Worm (Caenorhabditis elegans) whole organism, L2 larva: ENCODE measurements around the gene drap-1.

Experiments used
- C34F6.9 ChIP-seq: fragments of 150-350 bp; optimal IDR thresholded peaks from 2 replicates; lab custom pipeline; 2014; ENCODE audit warnings: missing biosample characterization, missing genetic modification characterization
- F13H6.1 ChIP-seq: sonication (generic microtip); optimal IDR thresholded peaks from 2 replicates; lab custom pipeline; 2016; ENCODE audit warnings: missing genetic modification characterization, missing compliant biosample characterization
- R02D3.7 ChIP-seq: fragments of 150-350 bp; optimal IDR thresholded peaks from 2 replicates; lab custom pipeline; 2014; ENCODE audit warnings: missing biosample characterization, missing genetic modification characterization
- ZK546.5 ChIP-seq: sonication (generic microtip); optimal IDR thresholded peaks from 2 replicates; lab custom pipeline; 2017; ENCODE audit warnings: missing biosample characterization, missing genetic modification characterization
- blmp-1 ChIP-seq: sonication (generic microtip); optimal IDR thresholded peaks from 2 replicates; lab custom pipeline; 2017; ENCODE audit warnings: missing genetic modification characterization, mild to moderate bottlenecking, missing compliant biosample characterization, antibody characterized with exemption, moderate library complexity; ENCODE audit not compliant: insufficient read depth
- ceh-16 ChIP-seq: fragments of 150-350 bp; optimal IDR thresholded peaks from 2 replicates; lab custom pipeline; 2014; ENCODE audit warnings: missing biosample characterization, missing genetic modification characterization
- ceh-82 ChIP-seq: fragments of 150-350 bp; optimal IDR thresholded peaks from 2 replicates; lab custom pipeline; 2014; ENCODE audit warnings: missing biosample characterization, missing genetic modification characterization
- crh-2 ChIP-seq: sonication (generic microtip); optimal IDR thresholded peaks from 2 replicates; lab custom pipeline; 2017; ENCODE audit warnings: missing biosample characterization, missing genetic modification characterization
- egl-27 ChIP-seq: sonication (generic microtip); optimal IDR thresholded peaks from 3 replicates; lab custom pipeline; 2017; ENCODE audit warnings: missing biosample characterization, missing genetic modification reagents, missing genetic modification characterization
- fos-1 ChIP-seq: fragments of 150-350 bp; optimal IDR thresholded peaks from 2 replicates; lab custom pipeline; 2014; ENCODE audit warnings: missing biosample characterization, missing genetic modification characterization
- gmeb-1 ChIP-seq: fragments of 150-350 bp; optimal IDR thresholded peaks from 2 replicates; lab custom pipeline; 2014; ENCODE audit warnings: missing biosample characterization, missing genetic modification characterization
- lin-13 ChIP-seq: fragments of 150-350 bp; optimal IDR thresholded peaks from 2 replicates; lab custom pipeline; 2014; ENCODE audit warnings: missing biosample characterization, missing genetic modification reagents, missing genetic modification characterization
- lin-39 ChIP-seq: fragments of 150-350 bp; optimal IDR thresholded peaks from 2 replicates; lab custom pipeline; 2014; ENCODE audit warnings: missing biosample characterization, missing genetic modification reagents, missing genetic modification characterization
- lsy-2 ChIP-seq, 2 experiments: fragments of 150-350 bp in 1 of 2; sonication (generic microtip) in 1 of 2; optimal IDR thresholded peaks; 2 replicates each; lab custom pipeline; 2014 to 2017; ENCODE audit warnings: missing biosample characterization in 2 of 2, missing genetic modification characterization in 2 of 2
- mab-5 ChIP-seq: fragments of 150-350 bp; optimal IDR thresholded peaks from 2 replicates; lab custom pipeline; 2014; ENCODE audit warnings: missing biosample characterization, missing genetic modification characterization
- mbf-1 ChIP-seq: sonication (generic microtip); optimal IDR thresholded peaks from 2 replicates; lab custom pipeline; 2017; ENCODE audit warnings: missing biosample characterization, missing genetic modification characterization
- mdl-1 ChIP-seq, 2 experiments: fragments of 150-350 bp in 1 of 2; sonication (generic microtip) in 1 of 2; optimal IDR thresholded peaks; 2 replicates each; lab custom pipeline; 2017; ENCODE audit warnings: missing biosample characterization in 2 of 2, missing genetic modification characterization in 2 of 2
- nhr-10 ChIP-seq: sonication (generic microtip); optimal IDR thresholded peaks from 2 replicates; lab custom pipeline; 2017; ENCODE audit warnings: missing biosample characterization, missing genetic modification characterization
- nhr-129 ChIP-seq: fragments of 150-350 bp; optimal IDR thresholded peaks from 2 replicates; lab custom pipeline; 2014; ENCODE audit warnings: missing biosample characterization, missing genetic modification characterization
- nhr-21 ChIP-seq: fragments of 150-350 bp; optimal IDR thresholded peaks from 2 replicates; lab custom pipeline; 2014; ENCODE audit warnings: missing biosample characterization, missing genetic modification characterization
- nhr-23 ChIP-seq: fragments of 150-350 bp; optimal IDR thresholded peaks from 2 replicates; lab custom pipeline; 2014; ENCODE audit warnings: missing biosample characterization, missing genetic modification reagents, missing genetic modification characterization
- nhr-237 ChIP-seq: fragments of 150-350 bp; optimal IDR thresholded peaks from 2 replicates; lab custom pipeline; 2014; ENCODE audit warnings: missing biosample characterization, missing genetic modification characterization
- nhr-25 ChIP-seq: fragments of 150-350 bp; sonication (generic microtip); optimal IDR thresholded peaks from 3 replicates; lab custom pipeline; 2014; ENCODE audit warnings: missing biosample characterization, missing genetic modification characterization
- nhr-6 ChIP-seq: fragments of 150-350 bp; optimal IDR thresholded peaks from 2 replicates; lab custom pipeline; 2014; ENCODE audit warnings: missing biosample characterization, missing genetic modification characterization
- nhr-77 ChIP-seq: fragments of 150-350 bp; optimal IDR thresholded peaks from 2 replicates; lab custom pipeline; 2014; ENCODE audit warnings: missing biosample characterization, missing genetic modification characterization
- sem-4 ChIP-seq: fragments of 150-350 bp; optimal IDR thresholded peaks from 2 replicates; lab custom pipeline; 2014; ENCODE audit warnings: missing biosample characterization, missing genetic modification reagents, missing genetic modification characterization
- skn-1 ChIP-seq: sonication (generic microtip); optimal IDR thresholded peaks from 2 replicates; lab custom pipeline; 2017; ENCODE audit warnings: missing biosample characterization, missing genetic modification characterization
- sma-3 ChIP-seq: sonication (generic microtip); optimal IDR thresholded peaks from 2 replicates; lab custom pipeline; 2016; ENCODE audit warnings: missing genetic modification reagents, missing genetic modification characterization, missing compliant biosample characterization
- sma-9 ChIP-seq, 2 experiments: fragments of 150-350 bp in 1 of 2; sonication (generic microtip) in 1 of 2; optimal IDR thresholded peaks; 2 replicates each; lab custom pipeline; 2014 to 2016; ENCODE audit warnings: missing genetic modification characterization in 2 of 2, mild to moderate bottlenecking in 1 of 2, missing biosample characterization in 1 of 2, missing compliant biosample characterization in 1 of 2, missing genetic modification reagents in 1 of 2, moderate library complexity in 1 of 2
- snpc-4 ChIP-seq: fragments of 150-350 bp; optimal IDR thresholded peaks from 2 replicates; lab custom pipeline; 2014; ENCODE audit warnings: missing biosample characterization, missing genetic modification characterization
- unc-39 ChIP-seq: fragments of 150-350 bp; optimal IDR thresholded peaks from 2 replicates; lab custom pipeline; 2014; ENCODE audit warnings: missing biosample characterization, missing genetic modification characterization
- unc-55 ChIP-seq: fragments of 150-350 bp; sonication (generic microtip); optimal IDR thresholded peaks from 3 replicates; lab custom pipeline; 2014; ENCODE audit warnings: missing biosample characterization, missing genetic modification reagents, missing genetic modification characterization
- unc-62 ChIP-seq: fragments of 150-350 bp; optimal IDR thresholded peaks from 2 replicates; lab custom pipeline; 2014; ENCODE audit warnings: missing biosample characterization, missing genetic modification reagents, missing genetic modification characterization
- zag-1 ChIP-seq: fragments of 150-350 bp; optimal IDR thresholded peaks from 2 replicates; lab custom pipeline; 2014; ENCODE audit warnings: missing biosample characterization, missing genetic modification characterization
- ztf-1 ChIP-seq: fragments of 200-800 bp; sonication (Bioruptor generic); conservative IDR thresholded peaks from 2 replicates; pipeline ENCODE4 v1.3.6; 2022; ENCODE audit warnings: missing genetic modification characterization, missing compliant biosample characterization
- ztf-11 ChIP-seq: sonication (generic microtip); optimal IDR thresholded peaks from 2 replicates; lab custom pipeline; 2017; ENCODE audit warnings: missing biosample characterization, missing genetic modification characterization
- ztf-4 ChIP-seq: fragments of 150-350 bp; optimal IDR thresholded peaks from 2 replicates; lab custom pipeline; 2014; ENCODE audit warnings: missing biosample characterization, missing genetic modification characterization

Gene drap-1

ce11 chrV:9689364-9689763 lies 40.5 kb upstream of the drap-1 start:
- no peak for TF ChIP-seq unc-39 (tag; lab: Kevin White, UChicago)
- no peak for TF ChIP-seq C34F6.9 (tag; lab: Kevin White, UChicago)
- TF ChIP-seq, all 48 proteins: peak for 0

- TF ChIP-seq nhr-25 (tag; lab: Kevin White, UChicago) (no peak), ceh-16 (no peak), nhr-237 (tag; lab: Kevin White, UChicago) (no peak), nhr-21 (tag; lab: Kevin White, UChicago) (no peak), sem-4 (tag; lab: Kevin White, UChicago) (no peak), lin-39 (tag; lab: Kevin White, UChicago) (no peak), mab-5 (tag; lab: Kevin White, UChicago) (no peak), nhr-6 (no peak), ztf-11 (no peak), ztf-4 (tag; lab: Kevin White, UChicago) (no peak), crh-2 (no peak), lin-13 (GFP tag; lab: Kevin White, UChicago) (no peak), mdl-1 (tag; optimal IDR thresholded peaks at IDR 0.05; lab: Kevin White, UChicago) (no peak), unc-39 (tag; lab: Kevin White, UChicago) (no peak), mbf-1 (tag; lab: Kevin White, UChicago) (no peak), ceh-82 (tag; lab: Kevin White, UChicago) (no peak), R02D3.7 (tag; lab: Kevin White, UChicago) (no peak), ZK546.5 (tag; lab: Kevin White, UChicago) (no peak), nhr-77 (tag; lab: Kevin White, UChicago) (no peak)
Observed at ce11 chrV:9690099-9690572, 39.8 kb upstream of the drap-1 start, which contains the start of gene rbx-1. Gene rbx-1 (minus strand): TSS chrV:9690522.

- TF ChIP-seq sma-9 (GFP tag; optimal IDR thresholded peaks at IDR 0.05; lab: Kevin White, UChicago) (peak; percentile 43), sma-9 (tag; optimal IDR thresholded peaks at IDR 0.05; lab: Kevin White, UChicago) (no peak), nhr-237 (tag; lab: Kevin White, UChicago) (no peak), nhr-6 (peak; percentile 51), nhr-129 (peak; percentile 32), F13H6.1 (tag; lab: Kevin White, UChicago) (peak; percentile 4), crh-2 (peak; percentile 58), ztf-11 (no peak), nhr-25 (tag; lab: Kevin White, UChicago) (no peak), sem-4 (tag; lab: Kevin White, UChicago) (peak; percentile 56), nhr-10 (tag; lab: Kevin White, UChicago) (no peak), unc-62 (no peak), sma-3 (GFP tag; lab: Kevin White, UChicago) (peak; percentile 43), nhr-21 (tag; lab: Kevin White, UChicago) (peak; percentile 24), zag-1 (tag; lab: Kevin White, UChicago) (no peak), gmeb-1 (tag; lab: Kevin White, UChicago) (peak; percentile 49), fos-1 (tag; lab: Kevin White, UChicago) (peak; percentile 55), unc-39 (tag; lab: Kevin White, UChicago) (no peak), blmp-1 (peak; percentile 98), lsy-2 (tag; optimal IDR thresholded peaks at IDR 0.05; lab: Kevin White, UChicago) (peak; percentile 64 to 92), unc-55 (GFP tag; lab: Kevin White, UChicago) (peak; percentile 43), ztf-1 (GFP tag; lab: Robert Waterston, UW) (no peak), C34F6.9 (tag; lab: Kevin White, UChicago) (peak; percentile 72), skn-1 (tag; lab: Kevin White, UChicago) (no peak)
Observed at ce11 chrV:9690728-9691127, 39.2 kb upstream of the drap-1 start.

ce11 chrV:9692109-9692581 lies 37.8 kb upstream of the drap-1 start, which contains the start of gene ztf-9:
Gene ztf-9 (minus strand): TSS chrV:9692159.
- no peak for TF ChIP-seq sma-3 (GFP tag; lab: Kevin White, UChicago)
- TF ChIP-seq C34F6.9 (tag; lab: Kevin White, UChicago), result peak; percentile 74
- TF ChIP-seq zag-1 (tag; lab: Kevin White, UChicago), result peak; percentile 67
- no peak for TF ChIP-seq ztf-11
- no peak for TF ChIP-seq nhr-23
- TF ChIP-seq sma-9 (GFP tag; optimal IDR thresholded peaks at IDR 0.05; lab: Kevin White, UChicago), result no peak
- TF ChIP-seq sma-9 (tag; optimal IDR thresholded peaks at IDR 0.05; lab: Kevin White, UChicago), result no peak
- peak; percentile 7 for TF ChIP-seq gmeb-1 (tag; lab: Kevin White, UChicago)
- peak; percentile 78 for TF ChIP-seq F13H6.1 (tag; lab: Kevin White, UChicago)
- TF ChIP-seq nhr-21 (tag; lab: Kevin White, UChicago), result peak; percentile 15
- TF ChIP-seq fos-1 (tag; lab: Kevin White, UChicago), result peak; percentile 79
- TF ChIP-seq unc-55 (GFP tag; lab: Kevin White, UChicago), result peak; percentile 67
- peak; percentile 20 for TF ChIP-seq snpc-4 (tag; lab: Kevin White, UChicago)
- TF ChIP-seq blmp-1, result peak; percentile 86
- TF ChIP-seq egl-27, result peak; percentile 23
- TF ChIP-seq nhr-129, result peak; percentile 86
- peak; percentile 57 for TF ChIP-seq crh-2
- peak in 1 of 2 experiments; percentile 39 for TF ChIP-seq lsy-2 (tag; optimal IDR thresholded peaks at IDR 0.05; lab: Kevin White, UChicago)
- no peak for TF ChIP-seq unc-39 (tag; lab: Kevin White, UChicago)
- TF ChIP-seq unc-62, result no peak
- TF ChIP-seq sem-4 (tag; lab: Kevin White, UChicago), result peak; percentile 7
